Worm (Caenorhabditis elegans) whole organism, L4 larva: ENCODE data around the gene nol-10.

Source experiments
- F10B5.3 ChIP-seq: sonication (generic microtip); optimal IDR thresholded peaks from 2 replicates; lab custom pipeline; 2016; ENCODE audit warnings: mild to moderate bottlenecking, missing genetic modification characterization, missing compliant biosample characterization
- F26F4.8 ChIP-seq: fragments of 200-800 bp; sonication (Bioruptor generic); conservative IDR thresholded peaks from 2 replicates; pipeline ENCODE4 v1.3.6; 2022; ENCODE audit warnings: missing genetic modification characterization, missing compliant biosample characterization
- Y48G9A.11 ChIP-seq: fragments of 200-800 bp; sonication (Bioruptor generic); IDR thresholded peaks from 2 replicates; pipeline ENCODE4 v1.3.6; 2022; ENCODE audit warnings: missing genetic modification reagents, missing genetic modification characterization, missing compliant biosample characterization
- daf-12 ChIP-seq: fragments of 150-350 bp; optimal IDR thresholded peaks from 2 replicates; lab custom pipeline; 2014; ENCODE audit warnings: missing biosample characterization, missing genetic modification reagents, missing genetic modification characterization
- dmd-9 ChIP-seq: fragments of 200-800 bp; sonication (Bioruptor generic); IDR thresholded peaks from 2 replicates; pipeline ENCODE4 v1.3.6; 2022; ENCODE audit warnings: missing genetic modification reagents, missing genetic modification characterization, missing compliant biosample characterization
- nhr-25 ChIP-seq: sonication (generic microtip); optimal IDR thresholded peaks from 2 replicates; lab custom pipeline; 2017; ENCODE audit warnings: missing genetic modification characterization, mild to moderate bottlenecking, missing compliant biosample characterization, antibody characterized with exemption, moderate library complexity, borderline replicate concordance; ENCODE audit not compliant: insufficient read depth
- nhr-28 ChIP-seq: fragments of 150-350 bp; optimal IDR thresholded peaks from 2 replicates; lab custom pipeline; 2014; ENCODE audit warnings: missing biosample characterization, missing genetic modification characterization
- pha-4 ChIP-seq, 2 experiments: fragments of 150-350 bp in 1 of 2; fragments of 200-800 bp in 1 of 2; sonication (Bioruptor generic) in 1 of 2; IDR thresholded peaks in 1 of 2; optimal IDR thresholded peaks in 1 of 2; 2 replicates each; pipeline versions ENCODE4 v1.3.6 to Lab custom; 2014 to 2022; ENCODE audit warnings: missing genetic modification characterization in 2 of 2, missing genetic modification reagents in 2 of 2, missing biosample characterization in 1 of 2, missing compliant biosample characterization in 1 of 2
- pqm-1 ChIP-seq: sonication (generic microtip); optimal IDR thresholded peaks from 2 replicates; lab custom pipeline; 2017; ENCODE audit warnings: missing biosample characterization, missing genetic modification characterization
- saeg-2 ChIP-seq: fragments of 200-800 bp; sonication (Bioruptor generic); IDR thresholded peaks from 2 replicates; pipeline ENCODE4 v1.3.6; 2022; ENCODE audit warnings: missing genetic modification reagents, missing genetic modification characterization, missing compliant biosample characterization
- set-16 ChIP-seq: fragments of 200-800 bp; sonication (Bioruptor generic); IDR thresholded peaks from 2 replicates; pipeline ENCODE4 v1.3.6; 2022; ENCODE audit warnings: missing genetic modification reagents, missing genetic modification characterization, missing compliant biosample characterization
- tag-97 ChIP-seq: fragments of 200-800 bp; sonication (Bioruptor generic); IDR thresholded peaks from 2 replicates; pipeline ENCODE4 v1.3.6; 2022; ENCODE audit warnings: missing genetic modification characterization, missing compliant biosample characterization
- unc-62 ChIP-seq, 3 experiments: fragments of 150-350 bp in 1 of 3; sonication (generic microtip); optimal IDR thresholded peaks in 2 of 3; peaks in 1 of 3; 1 replicate in 1 of 3; 2 replicates in 2 of 3; lab custom pipeline; 2014 to 2017; ENCODE audit warnings: missing biosample characterization in 3 of 3, missing genetic modification characterization in 3 of 3, missing genetic modification reagents in 3 of 3, missing genotype in 1 of 3
- ztf-11 ChIP-seq: fragments of 150-350 bp; optimal IDR thresholded peaks from 2 replicates; lab custom pipeline; 2014; ENCODE audit warnings: missing biosample characterization, missing genetic modification characterization

ce11 chrIV:7623078-7623477 is 42.7 kb downstream of the nol-10 start:
- TF ChIP-seq nhr-25 (tag; lab: Kevin White, UChicago) (no peak), Y48G9A.11 (no peak), nhr-28 (tag; lab: Kevin White, UChicago) (no peak), saeg-2 (GFP tag; lab: Robert Waterston, UW) (no peak), pha-4 (GFP tag; IDR thresholded peaks at IDR 0.05; lab: Robert Waterston, UW) (no peak), pha-4 (tag; optimal IDR thresholded peaks at IDR 0.05; lab: Kevin White, UChicago) (no peak), pqm-1 (no peak), tag-97 (no peak), unc-62 (GFP tag; optimal IDR thresholded peaks at IDR 0.05 in 1 of 2; lab: Kevin White, UChicago) (peak in 1 of 2 experiments; percentile 95), unc-62 (tag; optimal IDR thresholded peaks at IDR 0.05; lab: Kevin White, UChicago) (no peak), F26F4.8 (GFP tag; lab: Robert Waterston, UW) (no peak), dmd-9 (GFP tag; lab: Robert Waterston, UW) (no peak), set-16 (GFP tag; lab: Robert Waterston, UW) (no peak), ztf-11 (tag; lab: Kevin White, UChicago) (no peak), daf-12 (tag; lab: Kevin White, UChicago) (no peak), F10B5.3 (tag; lab: Kevin White, UChicago) (no peak)
